Worm (Caenorhabditis elegans): ENCODE measurements around the gene coh-4.

DNA sequence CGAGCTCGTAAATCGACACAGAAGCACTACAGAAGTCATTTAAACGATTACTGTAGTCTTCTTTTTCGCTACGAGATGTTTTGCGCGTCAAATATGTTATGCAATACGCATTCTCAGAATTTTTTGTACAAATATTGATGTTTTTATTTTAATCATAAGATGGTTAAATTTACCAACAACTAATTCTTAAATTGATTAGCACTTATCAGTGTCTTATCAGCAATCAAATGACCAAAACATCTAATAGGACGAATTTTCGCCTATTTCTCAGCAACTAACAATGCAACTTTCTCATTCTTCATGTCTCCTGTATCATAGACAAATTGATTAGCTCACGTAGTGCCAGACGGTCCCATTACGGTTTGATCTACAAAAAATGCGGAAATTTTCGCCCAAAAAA lies 10.4 kb upstream of the coh-4 start:
- TF ChIP-seq aly-2 (tag; optimal IDR thresholded peaks at IDR 0.05) (no peak), ceh-82 (tag; optimal IDR thresholded peaks at IDR 0.05) (no peak), unc-62 (GFP tag; optimal IDR thresholded peaks at IDR 0.05) (no peak), nhr-28 (tag; optimal IDR thresholded peaks at IDR 0.05) (no peak), nhr-11 (tag; optimal IDR thresholded peaks at IDR 0.05) (no peak), mdl-1 (tag; optimal IDR thresholded peaks at IDR 0.05) (no peak)
